Worm (Caenorhabditis elegans) whole organism, L4/young adult: ENCODE measurements around the gene C26G2.2.

Experiments
- W03F9.2 ChIP-seq: fragments of 150-350 bp; optimal IDR thresholded peaks from 2 replicates; lab custom pipeline; 2014; ENCODE audit warnings: missing biosample characterization, missing genetic modification characterization
- dao-5 ChIP-seq: sonication (generic microtip); optimal IDR thresholded peaks from 2 replicates; lab custom pipeline; 2016; ENCODE audit warnings: missing genotype, missing genetic modification characterization, moderate library complexity, missing compliant biosample characterization
- him-1 ChIP-seq: sonication (generic microtip); optimal IDR thresholded peaks from 2 replicates; lab custom pipeline; 2016; ENCODE audit warnings: missing genotype, missing genetic modification reagents, missing genetic modification characterization, missing compliant biosample characterization

The C26G2.2 gene

DNA sequence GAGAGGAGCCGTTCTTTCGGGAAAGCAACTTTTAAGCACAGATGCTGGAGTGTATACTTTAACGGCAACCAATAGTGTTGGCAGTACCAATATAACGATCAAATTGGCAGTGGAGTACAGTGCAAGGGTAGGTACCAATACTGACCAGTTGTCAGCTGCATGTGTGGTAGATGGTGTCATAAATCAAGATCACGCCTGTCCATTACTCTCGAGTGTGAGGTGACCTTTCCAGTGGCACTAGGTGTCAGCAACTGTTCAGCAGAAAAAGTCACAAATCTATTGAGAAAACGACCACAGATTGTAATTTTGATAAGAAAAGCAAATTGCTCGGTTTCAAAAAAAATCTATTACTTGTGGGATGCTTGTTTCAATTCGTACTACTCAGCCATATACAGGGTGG is 4.7 kb upstream of the C26G2.2 start:
- TF ChIP-seq dao-5 (tag; lab: Kevin White, UChicago): no peak
- no peak for TF ChIP-seq him-1 (tag; lab: Kevin White, UChicago)
- no peak for TF ChIP-seq W03F9.2 (tag; lab: Kevin White, UChicago)

DNA sequence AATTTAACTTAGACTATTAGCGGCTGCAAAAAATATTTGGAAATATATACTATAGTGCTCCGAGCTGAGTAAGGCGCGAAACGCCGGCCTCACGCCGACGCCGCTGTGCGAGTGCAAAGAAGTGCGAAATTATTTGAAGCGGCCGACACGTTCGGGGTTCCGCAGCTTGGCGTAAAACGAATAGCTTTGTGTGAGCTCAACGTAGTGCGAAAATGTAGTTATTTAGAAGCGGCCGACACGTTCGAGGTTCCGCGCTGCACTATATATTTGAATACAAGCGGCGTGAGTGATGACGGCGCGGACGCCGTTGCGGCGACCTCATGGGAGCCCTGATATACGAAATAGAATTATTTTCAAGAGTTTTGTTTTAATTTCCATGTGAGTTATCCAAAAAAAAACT is 2.2 kb upstream of the C26G2.2 start:
- TF ChIP-seq W03F9.2 (tag; lab: Kevin White, UChicago) (no peak), him-1 (tag; lab: Kevin White, UChicago) (no peak), dao-5 (tag; lab: Kevin White, UChicago) (no peak)

DNA sequence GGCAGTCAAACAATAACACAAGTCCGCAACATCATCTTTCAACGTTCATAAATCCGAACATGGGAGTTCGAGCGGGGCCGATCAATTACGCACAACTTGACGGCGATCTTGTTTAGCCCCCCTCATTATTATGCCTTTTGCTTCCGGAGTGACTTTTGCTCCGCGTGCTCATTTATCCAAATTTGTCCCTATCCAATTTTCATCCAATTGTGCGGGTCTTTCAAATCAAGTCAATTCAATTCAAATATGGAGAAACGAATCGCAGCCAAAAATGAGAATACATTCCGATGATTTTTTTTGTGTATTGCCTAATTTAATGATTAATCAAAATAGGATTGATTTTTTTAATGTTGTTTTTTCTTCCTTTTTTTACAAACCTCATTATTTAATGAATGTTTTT is 1.7 kb upstream of the C26G2.2 start:
- no peak for TF ChIP-seq dao-5 (tag; lab: Kevin White, UChicago)
- no peak for TF ChIP-seq W03F9.2 (tag; lab: Kevin White, UChicago)
- no peak for TF ChIP-seq him-1 (tag; lab: Kevin White, UChicago)

DNA sequence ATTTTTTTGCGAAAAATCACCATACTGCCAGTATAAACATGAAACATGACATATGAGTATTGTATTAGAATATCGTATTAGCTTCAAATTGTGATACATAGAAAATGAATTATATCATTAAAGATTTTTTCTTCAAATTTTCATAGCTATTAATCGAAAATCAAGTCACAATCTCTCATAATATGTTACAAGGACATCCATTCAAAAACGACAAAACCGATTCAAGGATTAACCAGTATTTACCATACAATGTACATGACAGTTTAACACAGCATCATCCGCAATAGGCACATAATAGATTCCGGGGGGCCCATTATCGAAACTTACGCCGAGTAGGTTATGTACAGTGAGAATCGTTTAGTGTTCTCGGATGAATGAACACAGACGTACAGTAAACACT is 7.2 kb downstream of the C26G2.2 start:
- TF ChIP-seq dao-5 (tag; lab: Kevin White, UChicago) (no peak), W03F9.2 (tag; lab: Kevin White, UChicago) (no peak), him-1 (tag; lab: Kevin White, UChicago) (no peak)

DNA sequence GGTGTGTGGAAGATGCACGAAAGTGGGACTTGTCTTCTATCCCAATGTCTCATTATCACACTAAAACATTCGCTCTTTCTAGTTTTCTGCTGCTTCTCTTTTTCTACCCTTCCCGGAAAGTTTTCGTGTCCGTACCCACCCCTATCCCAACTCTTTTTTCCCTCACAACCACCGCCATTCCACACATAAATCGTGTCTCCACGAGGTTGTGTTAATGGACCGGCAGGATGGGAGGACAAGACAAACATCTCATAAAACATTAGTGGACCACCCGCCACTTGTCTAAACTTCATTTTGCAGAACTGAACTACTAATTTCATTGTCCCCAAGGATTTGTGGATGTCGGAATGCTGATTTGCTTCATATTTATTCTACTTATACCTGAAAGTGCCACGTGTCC is 9.9 kb downstream of the C26G2.2 start, which contains the start of gene slt-1:
slt-1 (plus strand) TSS at position 301 of the 400 bp plus-strand sequence.
- TF ChIP-seq dao-5 (tag; lab: Kevin White, UChicago): no peak
- no peak for TF ChIP-seq W03F9.2 (tag; lab: Kevin White, UChicago)
- TF ChIP-seq him-1 (tag; lab: Kevin White, UChicago): no peak

DNA sequence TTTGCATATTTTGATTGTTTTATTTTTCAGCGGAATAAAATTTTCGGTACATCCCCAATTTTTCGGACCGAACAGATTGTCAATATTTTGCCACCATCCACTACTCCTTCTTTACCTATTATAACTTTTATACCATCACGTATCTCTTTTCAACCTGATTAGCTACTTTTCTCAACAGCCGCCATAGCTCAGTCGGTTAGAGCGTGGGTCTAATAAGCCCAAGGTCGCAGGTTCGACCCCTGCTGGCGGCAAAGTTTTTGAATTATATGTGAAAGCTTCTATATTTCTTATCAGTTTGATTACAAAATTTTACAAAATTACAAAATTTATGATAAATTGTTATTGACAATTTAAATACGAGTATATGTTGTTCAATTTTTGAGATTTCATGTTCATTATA is 14.9 kb downstream of the C26G2.2 start:
- TF ChIP-seq him-1 (tag; lab: Kevin White, UChicago) (no peak), dao-5 (tag; lab: Kevin White, UChicago) (no peak), W03F9.2 (tag; lab: Kevin White, UChicago) (no peak)

DNA sequence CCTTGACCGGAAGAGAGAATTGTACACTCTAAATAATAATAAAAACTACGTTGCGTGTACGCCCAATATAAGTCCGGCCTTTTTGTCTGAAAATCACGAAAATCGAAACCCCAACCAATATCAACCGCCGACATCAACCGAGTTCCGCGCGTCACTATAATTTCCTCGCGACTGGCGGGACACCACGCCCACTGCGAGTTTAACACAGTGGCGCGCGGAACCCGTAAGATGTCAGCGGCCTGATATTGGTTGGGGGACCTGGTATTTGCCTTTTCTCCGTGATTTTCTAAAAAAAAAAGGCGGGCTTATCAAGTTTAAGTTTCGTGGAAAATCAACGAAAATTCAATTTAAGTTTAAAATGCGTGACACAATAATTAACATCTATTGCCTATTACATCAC is 16.3 kb downstream of the C26G2.2 start:
- no peak for TF ChIP-seq dao-5 (tag; lab: Kevin White, UChicago)
- TF ChIP-seq W03F9.2 (tag; lab: Kevin White, UChicago): no peak
- TF ChIP-seq him-1 (tag; lab: Kevin White, UChicago): no peak

DNA sequence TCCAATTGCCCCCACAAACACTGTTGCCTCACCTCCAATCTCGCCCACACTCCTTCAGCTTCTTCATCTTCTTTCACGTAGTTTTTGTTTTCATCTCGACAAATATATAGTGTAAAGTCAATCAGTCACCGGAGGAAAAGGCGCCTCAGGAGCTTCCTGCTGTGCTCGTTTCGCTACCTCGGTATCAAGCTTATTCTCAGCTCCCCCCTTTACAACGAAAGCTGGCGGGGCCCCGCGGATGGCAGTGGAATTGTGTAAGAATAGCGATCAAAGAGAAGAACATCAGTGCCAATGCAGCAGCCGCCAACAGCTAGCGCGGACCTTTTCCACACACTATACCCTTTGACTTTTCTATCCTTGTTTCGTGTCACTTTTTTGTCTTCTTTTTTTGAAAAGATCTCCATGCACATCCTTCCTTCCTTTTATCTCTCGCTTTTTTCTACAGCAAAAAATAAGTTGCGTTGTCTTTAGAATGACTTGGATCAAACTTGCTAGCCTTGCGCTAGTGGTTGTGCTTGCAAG is 20.3 kb downstream of the C26G2.2 start, which contains the start of gene csq-1:
csq-1 (plus strand) TSS at position 472 of the 522 bp plus-strand sequence.
- TF ChIP-seq him-1 (tag; lab: Kevin White, UChicago): no peak
- TF ChIP-seq dao-5 (tag; lab: Kevin White, UChicago): no peak
- no peak for TF ChIP-seq W03F9.2 (tag; lab: Kevin White, UChicago)

DNA sequence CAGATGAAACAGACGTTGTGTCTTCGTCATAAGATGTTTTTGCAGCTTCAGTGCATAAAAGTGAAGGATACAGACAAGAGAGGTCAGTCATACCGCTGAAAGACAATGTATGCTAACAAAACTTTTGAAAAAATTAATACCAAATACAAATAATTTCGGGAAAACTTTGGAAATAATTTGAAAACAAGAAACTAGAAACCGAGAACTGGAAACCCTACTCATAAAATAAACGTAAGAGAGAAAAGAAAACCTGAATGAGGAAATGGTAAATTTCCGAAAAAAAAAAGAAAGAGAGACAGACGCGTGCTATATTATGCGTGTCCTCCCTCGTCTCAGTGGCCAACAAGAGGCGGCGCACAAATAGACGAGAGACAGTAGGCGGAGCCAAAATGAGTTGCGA is 28.8 kb downstream of the C26G2.2 start, which contains the start of gene sox-3:
sox-3 (minus strand) TSS at position 101 of the 400 bp plus-strand sequence.
- TF ChIP-seq W03F9.2 (tag; lab: Kevin White, UChicago): no peak
- no peak for TF ChIP-seq dao-5 (tag; lab: Kevin White, UChicago)
- no peak for TF ChIP-seq him-1 (tag; lab: Kevin White, UChicago)

DNA sequence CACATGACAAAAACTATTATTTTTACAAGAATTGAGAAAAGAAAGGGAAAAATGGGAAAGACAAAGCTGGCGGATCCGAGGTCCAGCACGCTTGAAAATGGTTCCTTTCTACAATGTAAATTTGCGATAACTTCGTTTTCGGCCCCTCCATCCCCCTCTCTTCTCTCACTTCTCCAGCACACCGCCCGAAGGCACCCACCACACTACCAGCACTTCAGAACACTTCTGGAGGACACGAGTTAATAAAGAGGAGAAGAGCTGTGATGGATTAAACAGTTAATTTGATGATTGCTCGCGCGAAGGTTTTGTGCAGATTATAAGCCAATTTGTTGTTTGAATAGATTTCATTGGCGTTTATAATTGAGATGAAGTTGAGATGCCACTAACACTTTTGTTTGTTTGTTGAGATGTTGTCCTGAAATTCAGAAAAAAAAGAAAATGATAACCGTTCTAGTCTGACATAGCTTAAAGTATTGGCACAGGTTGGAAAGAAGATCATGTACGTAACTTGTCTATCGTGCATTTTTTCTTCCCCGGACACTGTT is 30.6 kb downstream of the C26G2.2 start:
- TF ChIP-seq him-1 (tag; lab: Kevin White, UChicago) (no peak), dao-5 (tag; lab: Kevin White, UChicago) (no peak), W03F9.2 (tag; lab: Kevin White, UChicago) (no peak)

DNA sequence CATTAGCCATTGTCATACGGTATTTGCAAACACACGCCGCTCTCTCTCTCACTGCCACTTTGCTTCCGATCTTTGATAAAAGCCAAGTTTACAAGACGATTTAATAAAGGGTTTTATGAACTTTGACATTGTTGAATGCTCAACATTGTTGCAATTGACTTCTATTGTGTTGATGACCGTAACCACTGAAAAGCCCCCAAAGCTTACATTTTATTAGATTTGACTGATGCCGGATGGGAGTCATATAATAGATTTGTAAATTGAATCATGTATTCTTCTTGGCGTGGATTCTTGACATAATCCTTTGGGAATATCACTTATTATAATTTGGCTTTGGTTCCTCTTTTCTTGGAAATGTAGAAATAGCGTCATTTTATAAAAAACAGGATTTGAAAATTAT is 31.8 kb downstream of the C26G2.2 start:
- TF ChIP-seq him-1 (tag; lab: Kevin White, UChicago): no peak
- no peak for TF ChIP-seq dao-5 (tag; lab: Kevin White, UChicago)
- TF ChIP-seq W03F9.2 (tag; lab: Kevin White, UChicago): no peak

DNA sequence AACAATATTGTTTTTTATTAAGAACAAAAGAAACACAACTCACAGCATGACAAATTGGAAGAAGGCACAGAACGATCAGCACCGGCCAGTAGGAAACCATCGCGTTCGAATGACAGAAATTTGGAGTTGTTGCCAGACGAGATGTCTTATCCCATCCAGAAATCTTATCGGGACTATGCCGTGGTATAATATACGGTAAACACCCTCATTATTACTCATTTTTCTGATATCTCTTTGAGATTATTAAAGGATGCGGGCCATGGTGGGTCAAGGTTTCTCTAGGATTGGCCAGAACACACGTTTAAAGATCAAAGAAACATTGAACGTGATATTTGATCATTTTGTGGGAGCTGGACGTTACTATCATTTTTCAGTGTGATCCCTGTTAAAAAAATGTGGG is 35.7 kb downstream of the C26G2.2 start, which contains the start of gene hch-1:
hch-1 (minus strand) TSS at position 112 of the 400 bp plus-strand sequence.
- TF ChIP-seq W03F9.2 (tag; lab: Kevin White, UChicago) (no peak), him-1 (tag; lab: Kevin White, UChicago) (no peak), dao-5 (tag; lab: Kevin White, UChicago) (no peak)

DNA sequence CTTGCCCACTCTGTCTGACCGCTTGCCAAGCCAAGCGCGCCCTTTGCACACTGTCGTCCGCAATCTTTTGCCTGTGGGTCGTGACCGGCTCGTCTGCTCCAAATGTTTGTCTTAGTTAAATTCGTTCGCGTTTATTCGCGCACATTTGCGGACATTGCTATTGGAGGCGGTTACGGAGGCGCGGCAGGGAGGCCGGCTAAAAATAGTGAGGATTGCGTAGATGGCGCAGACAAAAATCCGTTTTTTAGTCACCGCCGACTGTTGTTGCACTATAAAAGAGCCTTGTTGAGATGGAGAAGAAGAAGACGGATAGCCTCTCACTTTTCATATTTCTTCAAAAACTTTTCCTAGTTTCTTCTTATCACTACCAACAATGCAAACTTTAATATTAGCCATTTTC is 37.4 kb downstream of the C26G2.2 start, which contains the start of gene F40E10.5:
F40E10.5 (plus strand) TSS at position 301 of the 400 bp plus-strand sequence.
- TF ChIP-seq W03F9.2 (tag; lab: Kevin White, UChicago): no peak
- no peak for TF ChIP-seq him-1 (tag; lab: Kevin White, UChicago)
- no peak for TF ChIP-seq dao-5 (tag; lab: Kevin White, UChicago)

DNA sequence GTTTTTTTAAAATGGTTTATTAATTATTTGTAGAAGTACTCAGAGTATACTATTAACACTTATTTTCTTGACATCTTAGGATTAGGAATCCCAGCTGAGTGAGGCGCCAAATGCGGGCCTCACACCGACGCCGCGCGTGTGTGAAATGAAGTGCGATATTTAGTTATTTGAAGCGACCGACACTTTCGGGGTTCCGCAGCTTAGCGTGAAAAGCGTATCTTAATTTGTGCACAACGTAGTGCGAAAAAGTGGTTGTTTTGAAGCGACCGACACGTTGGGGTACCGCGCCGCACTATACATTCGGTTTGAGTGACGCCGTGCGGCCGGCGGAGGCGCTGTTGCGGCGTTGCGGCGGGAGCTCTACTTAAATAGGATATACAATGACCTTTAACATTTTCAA is 40.8 kb downstream of the C26G2.2 start:
- TF ChIP-seq dao-5 (tag; lab: Kevin White, UChicago) (no peak), him-1 (tag; lab: Kevin White, UChicago) (no peak), W03F9.2 (tag; lab: Kevin White, UChicago) (no peak)
